Worm (Caenorhabditis elegans) whole organism, L1 larva: ENCODE data around the gene srx-62.

Experiments
- C34B4.2 ChIP-seq: sonication (generic microtip); optimal IDR thresholded peaks from 2 replicates; lab custom pipeline; 2017; ENCODE audit warnings: mild to moderate bottlenecking, missing genetic modification characterization, missing compliant biosample characterization
- blmp-1 ChIP-seq: fragments of 150-350 bp; optimal IDR thresholded peaks from 2 replicates; lab custom pipeline; 2014; ENCODE audit warnings: missing biosample characterization, missing genetic modification characterization
- ceh-63 ChIP-seq: fragments of 200-800 bp; sonication (Bioruptor generic); optimal IDR thresholded peaks from 2 replicates; lab custom pipeline; 2018; ENCODE audit warnings: mild to moderate bottlenecking, missing genetic modification characterization, missing compliant biosample characterization
- dpl-1 ChIP-seq, 3 experiments: fragments of 150-350 bp in 2 of 3; sonication (generic microtip) in 1 of 3; optimal IDR thresholded peaks; 2 replicates each; lab custom pipeline; 2014 to 2017; ENCODE audit warnings: missing biosample characterization in 3 of 3, missing genetic modification characterization in 3 of 3, missing genetic modification reagents in 3 of 3
- efl-1 ChIP-seq, 4 experiments: fragments of 150-350 bp; optimal IDR thresholded peaks in 3 of 4; peaks in 1 of 4; 1 replicate in 1 of 4; 2 replicates in 3 of 4; lab custom pipeline; 2014; ENCODE audit warnings: missing biosample characterization in 2 of 4, missing genetic modification characterization in 2 of 4, missing genetic modification reagents in 2 of 4
- egl-13 ChIP-seq: sonication (generic microtip); optimal IDR thresholded peaks from 2 replicates; lab custom pipeline; 2016; ENCODE audit warnings: missing genotype, missing genetic modification reagents, missing genetic modification characterization, missing compliant biosample characterization
- ets-5 ChIP-seq: fragments of 200-800 bp; sonication (Bioruptor generic); IDR thresholded peaks from 2 replicates; pipeline ENCODE4 v1.3.6; 2022; ENCODE audit warnings: missing genetic modification characterization, missing compliant biosample characterization
- fos-1 ChIP-seq: fragments of 150-350 bp; optimal IDR thresholded peaks from 2 replicates; lab custom pipeline; 2014; ENCODE audit warnings: missing biosample characterization, missing genetic modification characterization
- lin-35 ChIP-seq, 2 experiments: fragments of 150-350 bp; optimal IDR thresholded peaks; 2 replicates each; lab custom pipeline; 2014; ENCODE audit warnings: missing biosample characterization in 2 of 2, missing genetic modification characterization in 2 of 2, missing genetic modification reagents in 2 of 2
- lir-3 ChIP-seq: sonication (generic microtip); optimal IDR thresholded peaks from 2 replicates; lab custom pipeline; 2016; ENCODE audit warnings: mild to moderate bottlenecking, missing genetic modification characterization, moderate library complexity, missing compliant biosample characterization; ENCODE audit not compliant: poor library complexity
- nhr-77 ChIP-seq: fragments of 150-350 bp; optimal IDR thresholded peaks from 2 replicates; lab custom pipeline; 2014; ENCODE audit warnings: missing biosample characterization, missing genetic modification characterization
- sox-4 ChIP-seq: sonication (generic microtip); optimal IDR thresholded peaks from 2 replicates; lab custom pipeline; 2016; ENCODE audit warnings: missing genetic modification characterization, missing compliant biosample characterization
- sptf-1 ChIP-seq: fragments of 150-350 bp; optimal IDR thresholded peaks from 2 replicates; lab custom pipeline; 2014; ENCODE audit warnings: missing biosample characterization, missing genetic modification characterization
- unc-98 ChIP-seq: fragments of 200-800 bp; sonication (Bioruptor generic); IDR thresholded peaks from 2 replicates; pipeline ENCODE4 v1.3.6; 2022; ENCODE audit warnings: missing genetic modification characterization, missing compliant biosample characterization
- xbp-1 ChIP-seq: sonication (generic microtip); optimal IDR thresholded peaks from 2 replicates; lab custom pipeline; 2016; ENCODE audit warnings: missing genetic modification characterization, missing compliant biosample characterization
- zag-1 ChIP-seq: fragments of 150-350 bp; optimal IDR thresholded peaks from 2 replicates; lab custom pipeline; 2014; ENCODE audit warnings: missing biosample characterization, missing genetic modification characterization

srx-62 gene

DNA sequence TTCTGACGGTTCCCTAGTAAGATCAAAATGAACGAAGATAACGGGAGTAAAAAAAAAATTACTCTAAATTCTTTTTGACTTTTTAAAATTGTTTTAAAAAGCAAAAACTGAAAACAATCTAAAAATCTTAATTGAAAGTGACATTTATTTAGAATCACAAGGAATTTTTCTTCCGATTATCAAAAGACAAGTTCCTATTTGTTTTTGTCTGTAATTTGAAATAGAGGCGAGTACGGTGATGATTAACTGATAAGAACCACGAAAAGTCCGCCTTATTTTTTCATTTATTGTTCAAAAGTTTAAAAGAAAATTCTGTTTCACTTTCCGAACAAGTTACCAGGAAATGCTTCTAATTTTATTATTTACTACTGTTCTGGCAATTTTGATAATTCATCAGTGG lies 46.0 kb downstream of the srx-62 start, which contains the start of gene dach-1:
Gene dach-1 (plus strand): TSS at position 301 of the 400 bp plus-strand sequence.
- no peak for TF ChIP-seq efl-1 (optimal IDR thresholded peaks at IDR 0.05; lab: Kevin White, UChicago)
- no peak for TF ChIP-seq efl-1 (GFP tag; optimal IDR thresholded peaks at IDR 0.05 in 1 of 2; lab: Kevin White, UChicago)
- no peak for TF ChIP-seq dpl-1 (GFP tag; optimal IDR thresholded peaks at IDR 0.05; lab: Kevin White, UChicago)
- TF ChIP-seq, all 84 proteins: peak for 0

- TF ChIP-seq lir-3 (no peak), blmp-1 (tag; lab: Kevin White, UChicago) (no peak), C34B4.2 (tag; lab: Kevin White, UChicago) (no peak), sox-4 (no peak), ets-5 (GFP tag; lab: Robert Waterston, UW) (no peak), efl-1 (optimal IDR thresholded peaks at IDR 0.05; lab: Kevin White, UChicago) (no peak), efl-1 (GFP tag; optimal IDR thresholded peaks at IDR 0.05 in 1 of 2; lab: Kevin White, UChicago) (no peak), nhr-77 (tag; lab: Kevin White, UChicago) (no peak), fos-1 (no peak), zag-1 (tag; lab: Kevin White, UChicago) (no peak), unc-98 (GFP tag; lab: Robert Waterston, UW) (no peak), ceh-63 (no peak), sptf-1 (no peak), xbp-1 (tag; lab: Kevin White, UChicago) (no peak), egl-13 (tag; lab: Kevin White, UChicago) (no peak), lin-35 (GFP tag; optimal IDR thresholded peaks at IDR 0.05; lab: Kevin White, UChicago) (no peak)
Measured at ce11 chrV:3945053-3945452, 50.7 kb downstream of the srx-62 start, which contains the start of gene cyp-35B3. Gene cyp-35B3 (plus strand): TSS chrV:3945353.
